Worm (Caenorhabditis elegans): ENCODE measurements around the gene fbxb-99.
A peak's percentile ranks its signal among the peaks of the same experiment; 100 is the strongest.

The fbxb-99 gene

DNA sequence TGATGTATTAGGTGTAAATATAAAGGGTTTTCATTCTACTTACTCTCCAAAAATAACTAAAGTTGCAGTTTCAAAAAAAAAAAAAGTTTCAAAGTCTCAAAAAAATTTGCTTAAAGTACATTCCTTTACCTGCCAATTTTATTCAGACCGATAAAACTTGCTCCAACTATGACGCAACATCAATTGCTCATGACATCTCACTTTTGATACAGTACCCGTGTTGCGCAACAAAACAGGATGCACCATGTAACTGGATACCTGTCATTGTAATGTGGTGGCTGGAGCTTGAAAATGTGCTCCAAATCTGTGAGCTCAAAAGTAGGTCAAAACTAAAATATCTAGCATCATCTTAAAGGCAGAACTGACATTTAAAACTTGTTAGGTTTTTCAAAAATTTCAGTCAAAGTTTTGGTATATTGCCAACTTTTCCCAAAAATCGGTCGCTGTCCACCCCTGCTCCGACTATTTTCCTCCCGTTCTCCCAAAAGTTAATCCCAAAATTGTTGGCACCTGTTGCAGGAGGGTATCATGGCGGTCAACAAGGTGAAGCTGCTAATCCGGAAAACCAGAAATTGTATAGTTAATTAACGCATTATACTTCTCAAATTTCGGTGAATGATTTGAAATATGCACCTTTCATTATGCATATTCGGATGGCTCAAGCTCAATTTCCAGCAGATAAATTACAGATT lies 10.8 kb downstream of the fbxb-99 start, which contains the start of gene T24E12.2:
Gene T24E12.2 (plus strand): TSS at position 642 of the 692 bp plus-strand sequence.
- peak; percentile 99 for TF ChIP-seq zip-8 (tag; optimal IDR thresholded peaks at IDR 0.05)
- no peak for TF ChIP-seq sptf-1 (tag; optimal IDR thresholded peaks at IDR 0.05)

- TF ChIP-seq lsy-2 (tag; optimal IDR thresholded peaks at IDR 0.05): no peak
- no peak for TF ChIP-seq ceh-43 (GFP tag; optimal IDR thresholded peaks at IDR 0.05)
- TF ChIP-seq nhr-237 (tag; optimal IDR thresholded peaks at IDR 0.05): no peak
- no peak for TF ChIP-seq flh-1 (GFP tag; optimal IDR thresholded peaks at IDR 0.05)
- no peak for TF ChIP-seq sem-2 (GFP tag; optimal IDR thresholded peaks at IDR 0.05)
- no peak for TF ChIP-seq ces-1 (GFP tag; optimal IDR thresholded peaks at IDR 0.05)
- TF ChIP-seq pha-4 (tag; optimal IDR thresholded peaks at IDR 0.05): no peak
Measured at ce11 chrII:3781238-3781637, 12.0 kb downstream of the fbxb-99 start.

DNA sequence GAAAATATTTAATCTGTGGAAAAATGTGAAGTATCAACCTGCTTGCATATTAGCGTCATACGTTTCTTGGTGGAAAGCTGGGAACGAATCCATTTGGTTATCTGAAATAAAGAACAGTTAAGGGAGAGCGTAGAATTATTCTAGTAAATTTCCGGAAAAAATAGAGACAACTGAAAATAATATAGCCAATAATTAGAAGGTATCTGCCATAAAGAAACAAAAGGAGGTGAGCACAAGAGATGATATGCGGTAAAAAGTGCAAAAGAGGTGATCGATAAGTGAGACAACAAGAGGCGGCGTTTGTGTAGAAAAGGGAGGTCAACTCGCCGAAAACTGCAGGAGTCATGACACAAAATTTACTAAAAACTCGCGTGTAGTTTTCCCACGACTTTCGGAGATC lies 13.8 kb downstream of the fbxb-99 start, which contains the start of gene T24E12.11:
Gene T24E12.11 (minus strand): TSS at position 101 of the 400 bp plus-strand sequence.
- TF ChIP-seq drap-1 (GFP tag; optimal IDR thresholded peaks at IDR 0.05): no peak
- TF ChIP-seq nhr-2 (tag; optimal IDR thresholded peaks at IDR 0.05): no peak
- no peak for TF ChIP-seq lsy-2 (tag; optimal IDR thresholded peaks at IDR 0.05)
- no peak for TF ChIP-seq cnd-1 (tag; optimal IDR thresholded peaks at IDR 0.05)
- no peak for TF ChIP-seq M03D4.4 (tag; optimal IDR thresholded peaks at IDR 0.05)
- TF ChIP-seq elt-1 (tag; optimal IDR thresholded peaks at IDR 0.05; ENCODE audit: borderline replicate concordance, insufficient read depth): no peak
- TF ChIP-seq mls-2 (tag; optimal IDR thresholded peaks at IDR 0.05): no peak
- no peak for TF ChIP-seq hlh-1 (tag; optimal IDR thresholded peaks at IDR 0.05)
- no peak for TF ChIP-seq snpc-4 (tag; optimal IDR thresholded peaks at IDR 0.05)
- no peak for TF ChIP-seq unc-120 (tag; optimal IDR thresholded peaks at IDR 0.05; ENCODE audit: poor library complexity, severe bottlenecking)
- no peak for TF ChIP-seq nhr-76 (tag; optimal IDR thresholded peaks at IDR 0.05)

DNA sequence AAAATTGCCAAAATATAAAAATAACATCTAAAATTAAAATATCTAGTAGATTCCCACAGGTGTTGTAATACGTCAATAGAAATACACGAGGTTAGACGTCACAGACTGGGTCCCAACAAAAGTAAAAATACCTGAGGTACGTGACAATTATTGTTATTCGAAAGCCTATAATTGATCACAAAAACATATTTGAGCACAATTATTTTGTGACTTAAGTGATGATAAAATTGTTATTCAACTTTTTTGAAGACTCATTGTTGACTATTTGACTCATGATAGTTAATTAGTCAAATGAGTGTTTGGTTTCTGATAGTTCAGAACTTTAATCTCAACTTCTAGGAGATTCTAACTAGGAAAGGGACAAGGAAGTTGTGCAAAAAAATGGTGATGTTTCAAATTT lies 15.4 kb downstream of the fbxb-99 start:
- TF ChIP-seq elt-3 (tag; optimal IDR thresholded peaks at IDR 0.05) (no peak), mep-1 (tag; optimal IDR thresholded peaks at IDR 0.05) (no peak), mab-5 (tag; optimal IDR thresholded peaks at IDR 0.05) (no peak), ceh-39 (tag; optimal IDR thresholded peaks at IDR 0.05) (no peak), drap-1 (GFP tag; optimal IDR thresholded peaks at IDR 0.05) (no peak), lsy-2 (tag; optimal IDR thresholded peaks at IDR 0.05) (no peak), unc-62 (GFP tag; optimal IDR thresholded peaks at IDR 0.05) (no peak), cnd-1 (tag; optimal IDR thresholded peaks at IDR 0.05) (no peak), ceh-43 (GFP tag; optimal IDR thresholded peaks at IDR 0.05) (no peak), zip-8 (tag; optimal IDR thresholded peaks at IDR 0.05) (no peak), mls-2 (tag; optimal IDR thresholded peaks at IDR 0.05) (no peak), pha-4 (tag; optimal IDR thresholded peaks at IDR 0.05) (no peak), nhr-76 (tag; optimal IDR thresholded peaks at IDR 0.05) (no peak)

DNA sequence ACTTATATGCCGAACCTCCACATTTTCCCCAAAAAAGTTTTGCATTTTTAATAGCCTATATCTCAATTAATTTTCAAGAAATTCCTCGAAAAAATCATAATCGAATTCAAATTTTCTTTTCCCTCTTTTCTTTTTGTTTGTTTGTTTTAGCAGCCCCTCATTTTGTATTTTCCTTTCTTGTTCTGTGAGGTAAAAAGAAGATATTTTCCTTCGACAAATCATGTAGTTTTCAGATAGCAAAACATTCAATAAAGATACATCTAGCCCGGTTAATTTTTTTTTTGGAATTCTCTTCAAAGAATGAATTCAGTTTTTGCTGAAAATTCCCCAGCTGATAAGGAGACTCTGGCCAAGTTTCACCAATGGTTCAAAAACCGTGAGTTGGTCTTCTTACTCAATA lies 17.5 kb downstream of the fbxb-99 start, which contains the start of gene T24E12.3:
Gene T24E12.3 (plus strand): TSS at position 301 of the 400 bp plus-strand sequence.
- TF ChIP-seq cnd-1 (tag; optimal IDR thresholded peaks at IDR 0.05): no peak
- no peak for TF ChIP-seq mls-2 (tag; optimal IDR thresholded peaks at IDR 0.05)
- TF ChIP-seq bed-3 (GFP tag; optimal IDR thresholded peaks at IDR 0.05): no peak
- TF ChIP-seq nhr-237 (tag; optimal IDR thresholded peaks at IDR 0.05): no peak
- no peak for TF ChIP-seq sptf-1 (tag; optimal IDR thresholded peaks at IDR 0.05)

ce11 chrII:3773130-3773529 lies 20.1 kb downstream of the fbxb-99 start, which contains the start of gene T24E12.10:
T24E12.10 (minus strand) TSS chrII:3773230.
- TF ChIP-seq bed-3 (GFP tag; optimal IDR thresholded peaks at IDR 0.05) (no peak), nhr-237 (tag; optimal IDR thresholded peaks at IDR 0.05) (no peak), unc-39 (tag; optimal IDR thresholded peaks at IDR 0.05) (no peak), nhr-76 (tag; optimal IDR thresholded peaks at IDR 0.05) (no peak), ces-1 (GFP tag; optimal IDR thresholded peaks at IDR 0.05) (no peak), sptf-1 (tag; optimal IDR thresholded peaks at IDR 0.05) (no peak), snpc-4 (tag; optimal IDR thresholded peaks at IDR 0.05) (no peak), nhr-2 (tag; optimal IDR thresholded peaks at IDR 0.05) (no peak), mls-2 (tag; optimal IDR thresholded peaks at IDR 0.05) (no peak), lsy-2 (tag; optimal IDR thresholded peaks at IDR 0.05) (no peak), lin-13 (tag; optimal IDR thresholded peaks at IDR 0.05) (no peak), ztf-11 (tag; optimal IDR thresholded peaks at IDR 0.05) (no peak)

All from whole organism, mixed stage, embryonic.